Fruit fly (Drosophila melanogaster): ENCODE results near the gene CG7488.

dm6 chr3R:13033670-13034069 lies 38.2 kb downstream of the CG7488 start:
- TF ChIP-seq nerfin-2 (GFP tag; IDR thresholded peaks at IDR 0.05; ENCODE audit: partially characterized antibody) (no peak), CG8944 (GFP tag; optimal IDR thresholded peaks at IDR 0.05) (no peak), NC2α (GFP tag; optimal IDR thresholded peaks at IDR 0.05) (no peak), Dek (tag; optimal IDR thresholded peaks at IDR 0.05) (no peak), CG8388 (GFP tag; optimal IDR thresholded peaks at IDR 0.05) (no peak)

Data from whole organism, embryonic.